Fruit fly (Drosophila melanogaster): ENCODE measurements around the gene CG33523.

The CG33523 gene

DNA sequence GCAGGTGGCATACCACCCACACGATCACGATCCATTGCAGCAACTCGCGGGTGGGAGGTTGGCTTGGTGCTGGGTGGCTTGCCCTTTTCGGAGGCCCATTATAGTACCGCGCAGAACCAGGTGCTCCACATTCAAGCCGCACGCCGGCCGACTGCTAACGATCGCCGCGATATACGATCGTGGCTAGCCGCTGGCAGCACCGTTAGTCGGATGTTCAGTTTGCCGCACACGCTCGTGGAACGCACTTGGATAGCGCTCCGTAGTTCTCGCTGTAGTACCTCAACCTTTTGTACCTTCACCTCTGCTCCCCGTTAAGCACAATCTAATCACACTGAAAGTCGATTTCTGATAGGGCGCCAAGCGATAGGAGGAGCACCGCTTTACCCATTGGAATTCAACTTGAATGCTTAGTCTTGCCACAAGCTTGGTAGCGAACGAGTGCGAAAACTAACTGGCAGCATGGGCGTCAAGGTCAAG, at the start of gene CG33523:
Gene CG33523, plus strand, starts transcription at position 217 of the 477 bp plus-strand sequence.
- TF ChIP-seq ovo (GFP tag; optimal IDR thresholded peaks at IDR 0.05) (peak; percentile 79), cic (GFP tag; optimal IDR thresholded peaks at IDR 0.05) (peak; percentile 39), Mnt (GFP tag; optimal IDR thresholded peaks at IDR 0.05) (peak; percentile 42), kay (GFP tag; ENCODE audit: borderline replicate concordance) (no peak), Clk (GFP tag; optimal IDR thresholded peaks at IDR 0.05) (no peak), CG12768 (GFP tag; optimal IDR thresholded peaks at IDR 0.05) (peak; percentile 41), Hr96 (GFP tag; optimal IDR thresholded peaks at IDR 0.05) (peak; percentile 43)

DNA sequence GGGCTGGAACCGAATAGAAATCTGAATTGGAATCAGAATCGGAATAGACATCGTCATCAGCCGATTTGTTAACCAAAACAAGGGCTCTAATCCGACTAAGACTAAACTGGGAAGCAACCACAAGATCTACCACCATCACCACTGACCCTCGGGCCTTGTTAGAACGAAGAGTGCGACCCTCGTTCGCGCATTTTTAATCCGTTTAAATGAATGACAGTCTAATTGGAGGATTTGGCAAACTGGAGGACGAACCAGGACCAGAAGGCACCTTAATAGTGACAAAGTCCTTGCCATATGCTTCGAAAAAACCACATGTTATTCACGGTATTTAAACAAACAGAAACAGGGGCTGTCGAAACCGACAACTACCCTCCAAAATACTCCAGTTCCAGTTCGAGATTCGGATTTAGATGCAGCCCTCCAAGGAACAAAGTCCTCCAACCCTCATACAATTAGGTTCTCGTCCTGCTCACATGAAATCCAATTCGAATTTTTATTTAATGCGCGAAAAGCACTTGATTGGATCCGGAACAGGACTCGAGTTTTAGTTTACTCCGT, 44.8 kb upstream of the CG33523 start:
- TF ChIP-seq CG7101 (tag; optimal IDR thresholded peaks at IDR 0.05) (no peak), tj (GFP tag; optimal IDR thresholded peaks at IDR 0.05) (no peak)

DNA sequence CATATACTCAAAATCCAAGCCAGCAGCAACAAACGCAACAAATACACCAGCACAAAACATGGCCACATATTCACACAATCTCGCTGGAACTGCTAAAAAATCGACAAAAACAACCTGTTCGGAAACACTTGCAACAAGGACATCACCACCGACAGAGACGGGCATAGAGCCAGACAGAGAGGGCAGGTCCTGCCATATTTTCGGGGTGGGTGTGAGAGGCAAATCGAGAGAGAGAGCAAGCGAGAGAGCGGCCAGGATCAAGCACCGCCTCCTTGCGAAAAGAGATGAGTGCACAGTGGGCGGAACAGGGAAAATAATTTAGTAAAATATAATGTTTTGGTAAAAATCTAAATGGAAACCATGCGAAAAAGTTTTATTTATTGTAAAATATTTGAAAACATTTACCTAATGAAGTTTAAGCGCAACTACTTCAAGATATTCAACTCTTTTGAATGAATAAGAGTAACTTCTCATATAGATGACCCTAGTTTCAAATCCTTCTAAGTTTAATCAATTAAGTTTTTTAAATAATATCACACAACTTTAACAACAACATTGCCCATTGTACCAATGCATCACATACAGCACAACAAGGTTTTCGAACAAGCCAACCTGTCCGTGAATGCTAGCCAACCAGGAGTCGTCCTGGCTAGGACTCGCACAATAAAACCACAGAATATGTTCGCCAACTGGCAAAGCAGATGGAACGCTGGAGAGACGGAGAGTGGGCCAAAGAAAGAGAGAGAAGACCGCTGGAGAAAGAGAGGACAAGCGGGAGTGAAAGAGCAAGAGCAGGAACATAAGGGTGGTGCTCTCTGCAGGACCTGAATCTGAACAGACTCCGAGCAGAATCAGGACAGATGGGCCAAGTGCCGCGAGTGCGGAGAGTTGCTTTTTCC, 42.1 kb upstream of the CG33523 start:
- TF ChIP-seq CG33017 (tag; optimal IDR thresholded peaks at IDR 0.05) (no peak), cic (GFP tag; optimal IDR thresholded peaks at IDR 0.05) (no peak), tj (GFP tag; optimal IDR thresholded peaks at IDR 0.05) (no peak), CG14711 (tag; optimal IDR thresholded peaks at IDR 0.05) (no peak), bab1 (GFP tag; optimal IDR thresholded peaks at IDR 0.05) (no peak), toe (GFP tag; optimal IDR thresholded peaks at IDR 0.05) (no peak), CG12768 (GFP tag; optimal IDR thresholded peaks at IDR 0.05) (no peak), Clk (GFP tag; optimal IDR thresholded peaks at IDR 0.05) (no peak), CG11617 (GFP tag; optimal IDR thresholded peaks at IDR 0.05) (no peak), CG7101 (tag; optimal IDR thresholded peaks at IDR 0.05) (no peak), kay (GFP tag; ENCODE audit: borderline replicate concordance) (no peak), CG7045 (GFP tag; optimal IDR thresholded peaks at IDR 0.05) (no peak), Crg-1 (GFP tag; optimal IDR thresholded peaks at IDR 0.05) (no peak), ovo (GFP tag; optimal IDR thresholded peaks at IDR 0.05) (no peak), Mnt (GFP tag; optimal IDR thresholded peaks at IDR 0.05) (no peak), cnc (optimal IDR thresholded peaks at IDR 0.05) (no peak), CG5204 (GFP tag; optimal IDR thresholded peaks at IDR 0.05) (no peak)

DNA sequence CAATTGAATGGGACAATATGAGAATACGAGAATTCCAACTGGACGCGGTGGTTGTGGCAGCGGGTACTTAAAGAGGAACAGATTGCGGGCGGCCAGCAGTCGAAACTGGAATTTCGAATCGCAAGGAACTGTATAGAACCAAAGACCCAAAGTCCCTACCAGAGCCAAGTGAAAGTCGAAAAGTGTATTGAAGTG, 41.6 kb upstream of the CG33523 start, which contains the start of gene CG13287:
Gene CG13287, plus strand, starts transcription at position 96 of the 195 bp plus-strand sequence.
- TF ChIP-seq tj (GFP tag; optimal IDR thresholded peaks at IDR 0.05) (no peak), CG7045 (GFP tag; optimal IDR thresholded peaks at IDR 0.05) (no peak), cnc (optimal IDR thresholded peaks at IDR 0.05) (no peak), CG5204 (GFP tag; optimal IDR thresholded peaks at IDR 0.05) (no peak), Crg-1 (GFP tag; optimal IDR thresholded peaks at IDR 0.05) (no peak), Clk (GFP tag; optimal IDR thresholded peaks at IDR 0.05) (no peak), CG1620 (GFP tag; optimal IDR thresholded peaks at IDR 0.05) (no peak), ovo (GFP tag; optimal IDR thresholded peaks at IDR 0.05) (no peak), cic (GFP tag; optimal IDR thresholded peaks at IDR 0.05) (no peak)

dm6 chr3L:5884735-5885134, 38.9 kb upstream of the CG33523 start:
- TF ChIP-seq CG7101 (tag; optimal IDR thresholded peaks at IDR 0.05) = no peak
- no peak for TF ChIP-seq CG7045 (GFP tag; optimal IDR thresholded peaks at IDR 0.05)
- TF ChIP-seq cic (GFP tag; optimal IDR thresholded peaks at IDR 0.05) = no peak
- no peak for TF ChIP-seq CG14711 (tag; optimal IDR thresholded peaks at IDR 0.05)
- TF ChIP-seq Mnt (GFP tag; optimal IDR thresholded peaks at IDR 0.05) = no peak
- no peak for TF ChIP-seq ovo (GFP tag; optimal IDR thresholded peaks at IDR 0.05)
- TF ChIP-seq cnc (optimal IDR thresholded peaks at IDR 0.05) = no peak

dm6 chr3L:5891114-5891513, 32.5 kb upstream of the CG33523 start:
- TF ChIP-seq kay (GFP tag; ENCODE audit: borderline replicate concordance) (no peak), CG7101 (tag; optimal IDR thresholded peaks at IDR 0.05) (no peak), Clk (GFP tag; optimal IDR thresholded peaks at IDR 0.05) (no peak), bab1 (GFP tag; optimal IDR thresholded peaks at IDR 0.05) (no peak), CG11617 (GFP tag; optimal IDR thresholded peaks at IDR 0.05) (no peak), CG33017 (tag; optimal IDR thresholded peaks at IDR 0.05) (no peak), ovo (GFP tag; optimal IDR thresholded peaks at IDR 0.05) (no peak), pad (GFP tag; optimal IDR thresholded peaks at IDR 0.05) (no peak), cic (GFP tag; optimal IDR thresholded peaks at IDR 0.05) (no peak), cnc (optimal IDR thresholded peaks at IDR 0.05) (no peak), CG12768 (GFP tag; optimal IDR thresholded peaks at IDR 0.05) (no peak), Hr96 (GFP tag; optimal IDR thresholded peaks at IDR 0.05) (no peak), toe (GFP tag; optimal IDR thresholded peaks at IDR 0.05) (no peak), CG5204 (GFP tag; optimal IDR thresholded peaks at IDR 0.05) (no peak), CG14711 (tag; optimal IDR thresholded peaks at IDR 0.05) (no peak), CG7045 (GFP tag; optimal IDR thresholded peaks at IDR 0.05) (no peak), tj (GFP tag; optimal IDR thresholded peaks at IDR 0.05) (no peak), CG1620 (GFP tag; optimal IDR thresholded peaks at IDR 0.05) (no peak), Crg-1 (GFP tag; optimal IDR thresholded peaks at IDR 0.05) (no peak)

DNA sequence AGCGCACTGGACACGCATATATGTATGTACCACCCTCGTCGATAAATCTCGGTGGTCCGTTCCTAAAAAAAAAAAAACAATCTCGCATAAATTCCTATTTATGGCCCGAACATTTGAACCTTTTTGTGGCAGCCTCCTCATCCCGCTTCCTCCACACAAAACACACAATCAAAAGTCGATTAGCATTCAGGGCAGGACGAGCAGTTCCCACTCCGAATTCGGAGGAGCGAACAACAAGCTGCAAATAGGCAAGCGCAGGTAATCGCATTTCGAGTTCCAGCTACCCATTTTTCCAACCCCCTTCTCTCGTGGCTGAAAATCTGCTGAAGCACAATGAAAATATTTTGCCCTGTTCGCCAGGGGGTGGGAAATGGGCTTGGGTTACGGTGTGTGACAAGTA, 31.9 kb upstream of the CG33523 start:
- TF ChIP-seq CG7101 (tag; optimal IDR thresholded peaks at IDR 0.05) = no peak
- TF ChIP-seq Clk (GFP tag; optimal IDR thresholded peaks at IDR 0.05) = no peak
- TF ChIP-seq CG1620 (GFP tag; optimal IDR thresholded peaks at IDR 0.05) = no peak
- no peak for TF ChIP-seq CG33017 (tag; optimal IDR thresholded peaks at IDR 0.05)
- no peak for TF ChIP-seq cic (GFP tag; optimal IDR thresholded peaks at IDR 0.05)
- no peak for TF ChIP-seq toe (GFP tag; optimal IDR thresholded peaks at IDR 0.05)
- no peak for TF ChIP-seq kay (GFP tag; ENCODE audit: borderline replicate concordance)
- TF ChIP-seq Hr96 (GFP tag; optimal IDR thresholded peaks at IDR 0.05) = no peak
- TF ChIP-seq Crg-1 (GFP tag; optimal IDR thresholded peaks at IDR 0.05) = no peak
- TF ChIP-seq bab1 (GFP tag; optimal IDR thresholded peaks at IDR 0.05) = no peak
- no peak for TF ChIP-seq tj (GFP tag; optimal IDR thresholded peaks at IDR 0.05)
